Worm (Caenorhabditis elegans): ENCODE results near the gene F46B3.23.

DNA sequence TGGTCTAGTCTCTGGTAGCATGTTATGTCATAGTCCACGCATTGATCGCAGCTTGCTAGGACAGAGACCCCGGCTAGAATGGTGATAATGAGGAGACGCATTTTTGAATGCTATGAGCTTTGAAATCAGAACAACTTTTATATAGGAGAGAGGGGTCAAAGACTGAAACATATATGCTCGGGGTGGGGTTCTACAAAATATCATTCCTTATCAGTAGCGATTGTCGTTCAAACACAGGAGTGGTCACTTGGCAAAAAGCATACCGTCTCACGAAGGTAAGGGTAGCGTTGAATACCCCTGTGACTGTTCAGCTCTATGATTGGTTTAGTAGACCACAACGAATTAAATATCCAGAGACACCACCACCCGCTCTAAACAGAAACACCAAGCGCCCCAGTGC lies 9.4 kb downstream of the F46B3.23 start, which contains the start of gene F46B3.1:
- no peak for TF ChIP-seq flt-1 (GFP tag; IDR thresholded peaks at IDR 0.05)
- no peak for TF ChIP-seq klf-2 (GFP tag; conservative IDR thresholded peaks at IDR 0.05)
- no peak for TF ChIP-seq tab-1 (GFP tag; IDR thresholded peaks at IDR 0.05)
- TF ChIP-seq med-1 (GFP tag; optimal IDR thresholded peaks at IDR 0.05; ENCODE audit: insufficient read depth), result no peak
- no peak for TF ChIP-seq ztf-29 (GFP tag; IDR thresholded peaks at IDR 0.05)
- no peak for TF ChIP-seq cog-1 (tag; optimal IDR thresholded peaks at IDR 0.05)
- no peak for TF ChIP-seq ztf-23 (GFP tag; IDR thresholded peaks at IDR 0.05)
- no peak for TF ChIP-seq T22C8.4 (GFP tag; IDR thresholded peaks at IDR 0.05)
- TF ChIP-seq ref-1 (GFP tag; conservative IDR thresholded peaks at IDR 0.05), result no peak

Measured in whole organism, midembryonic.